Worm (Caenorhabditis elegans) whole organism, L2 larva: ENCODE measurements around the gene ZC15.1.
"Not testable (repeated sequence)": the region's sequence is repeated elsewhere in the genome, so short reads cannot be mapped to it uniquely, and the experiment has no call there.

Source experiments
- aly-2 ChIP-seq: fragments of 150-350 bp; optimal IDR thresholded peaks from 2 replicates; lab custom pipeline; 2014; ENCODE audit warnings: missing biosample characterization, missing genetic modification characterization
- ama-1 ChIP-seq: fragments of 150-350 bp; optimal IDR thresholded peaks from 2 replicates; lab custom pipeline; 2018; ENCODE audit warnings: inconsistent platforms
- ceh-82 ChIP-seq: fragments of 150-350 bp; optimal IDR thresholded peaks from 2 replicates; lab custom pipeline; 2014; ENCODE audit warnings: missing biosample characterization, missing genetic modification characterization
- crh-2 ChIP-seq: sonication (generic microtip); optimal IDR thresholded peaks from 2 replicates; lab custom pipeline; 2017; ENCODE audit warnings: missing biosample characterization, missing genetic modification characterization
- dmd-4 ChIP-seq: sonication (generic microtip); optimal IDR thresholded peaks from 2 replicates; lab custom pipeline; 2017; ENCODE audit warnings: missing biosample characterization, missing genetic modification characterization
- lin-13 ChIP-seq: fragments of 150-350 bp; optimal IDR thresholded peaks from 2 replicates; lab custom pipeline; 2014; ENCODE audit warnings: missing biosample characterization, missing genetic modification reagents, missing genetic modification characterization
- nhr-11 ChIP-seq: fragments of 150-350 bp; optimal IDR thresholded peaks from 2 replicates; lab custom pipeline; 2014; ENCODE audit warnings: missing biosample characterization, missing genetic modification characterization
- nhr-25 ChIP-seq: fragments of 150-350 bp; sonication (generic microtip); optimal IDR thresholded peaks from 3 replicates; lab custom pipeline; 2014; ENCODE audit warnings: missing biosample characterization, missing genetic modification characterization
- snpc-4 ChIP-seq: fragments of 150-350 bp; optimal IDR thresholded peaks from 2 replicates; lab custom pipeline; 2014; ENCODE audit warnings: missing biosample characterization, missing genetic modification characterization
- unc-39 ChIP-seq: fragments of 150-350 bp; optimal IDR thresholded peaks from 2 replicates; lab custom pipeline; 2014; ENCODE audit warnings: missing biosample characterization, missing genetic modification characterization
- zag-1 ChIP-seq: fragments of 150-350 bp; optimal IDR thresholded peaks from 2 replicates; lab custom pipeline; 2014; ENCODE audit warnings: missing biosample characterization, missing genetic modification characterization
- ztf-4 ChIP-seq: fragments of 150-350 bp; optimal IDR thresholded peaks from 2 replicates; lab custom pipeline; 2014; ENCODE audit warnings: missing biosample characterization, missing genetic modification characterization

DNA sequence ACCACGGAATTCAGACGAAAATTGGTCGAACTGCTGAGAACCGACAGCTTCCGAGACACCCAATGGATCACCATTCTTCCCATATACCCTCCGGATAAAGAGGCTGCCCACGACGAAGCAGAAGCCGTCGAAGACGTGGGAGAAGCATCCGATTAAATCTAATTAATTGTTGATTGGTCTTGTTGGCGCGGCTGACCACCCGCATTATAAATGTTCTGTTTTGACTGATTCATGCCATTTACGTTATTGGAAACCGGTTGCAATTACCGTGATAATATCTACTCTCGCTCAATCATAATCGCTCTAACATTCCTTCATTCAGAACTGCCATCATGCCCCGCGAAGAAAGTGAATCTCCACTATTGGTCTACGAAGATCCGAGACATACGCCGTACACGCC is 2.6 kb upstream of the ZC15.1 start, which contains the start of gene ZC15.3:
- not testable (repeated sequence) for TF ChIP-seq nhr-25; ama-1 (lab: Kevin White, UChicago); snpc-4; nhr-11 (tag; lab: Kevin White, UChicago); unc-39 (tag; lab: Kevin White, UChicago); crh-2; aly-2 (tag; lab: Kevin White, UChicago); lin-13 (GFP tag; lab: Kevin White, UChicago); dmd-4; ceh-82; zag-1 (tag; lab: Kevin White, UChicago); ztf-4 (tag; lab: Kevin White, UChicago)
